Worm (Caenorhabditis elegans) whole organism, L3 larva: ENCODE data around the gene acr-23.

Source experiments
- R02D3.7 ChIP-seq: fragments of 150-350 bp; optimal IDR thresholded peaks from 2 replicates; lab custom pipeline; 2014; ENCODE audit warnings: missing biosample characterization, missing genetic modification characterization
- ZK546.5 ChIP-seq: sonication (generic microtip); optimal IDR thresholded peaks from 2 replicates; lab custom pipeline; 2017; ENCODE audit warnings: missing biosample characterization, missing genetic modification characterization
- aly-2 ChIP-seq: fragments of 150-350 bp; optimal IDR thresholded peaks from 2 replicates; lab custom pipeline; 2014; ENCODE audit warnings: missing biosample characterization, missing genetic modification characterization
- ama-1 ChIP-seq: fragments of 150-350 bp; optimal IDR thresholded peaks from 2 replicates; lab custom pipeline; 2018
- ceh-28 ChIP-seq: fragments of 150-350 bp; optimal IDR thresholded peaks from 2 replicates; lab custom pipeline; 2014; ENCODE audit warnings: missing biosample characterization, missing genetic modification reagents, missing genetic modification characterization
- ceh-82 ChIP-seq: fragments of 150-350 bp; optimal IDR thresholded peaks from 2 replicates; lab custom pipeline; 2014; ENCODE audit warnings: missing biosample characterization, missing genetic modification characterization
- daf-12 ChIP-seq: fragments of 150-350 bp; optimal IDR thresholded peaks from 2 replicates; lab custom pipeline; 2014; ENCODE audit warnings: missing biosample characterization, missing genetic modification reagents, missing genetic modification characterization
- egl-27 ChIP-seq: sonication (generic microtip); optimal IDR thresholded peaks from 4 replicates; lab custom pipeline; 2017; ENCODE audit warnings: missing biosample characterization, missing genetic modification reagents, missing genetic modification characterization
- eor-1 ChIP-seq, 2 experiments: fragments of 150-350 bp; optimal IDR thresholded peaks; 2 replicates each; lab custom pipeline; 2014 to 2018; ENCODE audit warnings: missing biosample characterization in 2 of 2, missing genetic modification characterization in 2 of 2
- fkh-10 ChIP-seq: sonication (generic microtip); optimal IDR thresholded peaks from 2 replicates; lab custom pipeline; 2017; ENCODE audit warnings: missing biosample characterization, missing genetic modification reagents, missing genetic modification characterization
- fkh-2 ChIP-seq: fragments of 150-350 bp; optimal IDR thresholded peaks from 2 replicates; lab custom pipeline; 2014; ENCODE audit warnings: missing biosample characterization, missing genetic modification reagents, missing genetic modification characterization
- fos-1 ChIP-seq: fragments of 150-350 bp; optimal IDR thresholded peaks from 2 replicates; lab custom pipeline; 2014; ENCODE audit warnings: missing biosample characterization, missing genetic modification characterization
- hmg-11 ChIP-seq: sonication (generic microtip); optimal IDR thresholded peaks from 2 replicates; lab custom pipeline; 2016; ENCODE audit warnings: missing genetic modification characterization, missing compliant biosample characterization
- jun-1 ChIP-seq: fragments of 150-350 bp; optimal IDR thresholded peaks from 2 replicates; lab custom pipeline; 2014; ENCODE audit warnings: missing biosample characterization, missing genetic modification reagents, missing genetic modification characterization
- lin-15B ChIP-seq: fragments of 150-350 bp; optimal IDR thresholded peaks from 2 replicates; lab custom pipeline; 2014; ENCODE audit warnings: missing biosample characterization, missing genetic modification characterization
- lin-39 ChIP-seq: fragments of 150-350 bp; optimal IDR thresholded peaks from 2 replicates; lab custom pipeline; 2018; ENCODE audit warnings: missing biosample characterization, missing genetic modification reagents, missing genetic modification characterization
- mdl-1 ChIP-seq: fragments of 150-350 bp; optimal IDR thresholded peaks from 2 replicates; lab custom pipeline; 2014; ENCODE audit warnings: missing biosample characterization, missing genetic modification characterization
- mml-1 ChIP-seq: fragments of 150-350 bp; sonication (generic microtip); optimal IDR thresholded peaks from 3 replicates; lab custom pipeline; 2014; ENCODE audit warnings: missing biosample characterization, missing genetic modification characterization
- nfya-1 ChIP-seq: sonication (generic microtip); optimal IDR thresholded peaks from 2 replicates; lab custom pipeline; 2017; ENCODE audit warnings: missing genetic modification characterization, mild to moderate bottlenecking, missing compliant biosample characterization, antibody characterized with exemption, moderate library complexity; ENCODE audit not compliant: insufficient read depth
- nhr-11 ChIP-seq: fragments of 150-350 bp; optimal IDR thresholded peaks from 2 replicates; lab custom pipeline; 2014; ENCODE audit warnings: missing biosample characterization, missing genetic modification characterization
- nhr-12 ChIP-seq: fragments of 150-350 bp; optimal IDR thresholded peaks from 2 replicates; lab custom pipeline; 2014; ENCODE audit warnings: missing biosample characterization, missing genetic modification characterization
- nhr-23 ChIP-seq: fragments of 150-350 bp; optimal IDR thresholded peaks from 2 replicates; lab custom pipeline; 2014; ENCODE audit warnings: missing biosample characterization, missing genetic modification reagents, missing genetic modification characterization
- nhr-237 ChIP-seq: fragments of 150-350 bp; optimal IDR thresholded peaks from 2 replicates; lab custom pipeline; 2014; ENCODE audit warnings: missing biosample characterization, missing genetic modification characterization
- nhr-25 ChIP-seq: sonication (generic microtip); optimal IDR thresholded peaks from 2 replicates; lab custom pipeline; 2017; ENCODE audit warnings: missing biosample characterization, missing genetic modification characterization
- nhr-28 ChIP-seq: fragments of 150-350 bp; optimal IDR thresholded peaks from 2 replicates; lab custom pipeline; 2014; ENCODE audit warnings: missing biosample characterization, missing genetic modification characterization
- nhr-67 ChIP-seq: fragments of 150-350 bp; optimal IDR thresholded peaks from 2 replicates; lab custom pipeline; 2014; ENCODE audit warnings: missing biosample characterization, missing genetic modification characterization
- pha-4 ChIP-seq: fragments of 150-350 bp; optimal IDR thresholded peaks from 2 replicates; lab custom pipeline; 2014; ENCODE audit warnings: missing biosample characterization, missing genetic modification reagents, missing genetic modification characterization
- sea-2 ChIP-seq: fragments of 150-350 bp; sonication (generic microtip); optimal IDR thresholded peaks from 4 replicates; lab custom pipeline; 2014; ENCODE audit warnings: missing biosample characterization, missing genetic modification reagents, missing genetic modification characterization
- skn-1 ChIP-seq: fragments of 150-350 bp; optimal IDR thresholded peaks from 2 replicates; lab custom pipeline; 2014; ENCODE audit warnings: missing biosample characterization, missing genetic modification characterization
- unc-39 ChIP-seq: sonication (generic microtip); optimal IDR thresholded peaks from 4 replicates; lab custom pipeline; 2017; ENCODE audit warnings: missing biosample characterization, missing genetic modification characterization
- unc-62 ChIP-seq: fragments of 150-350 bp; sonication (generic microtip); optimal IDR thresholded peaks from 4 replicates; lab custom pipeline; 2014; ENCODE audit warnings: missing biosample characterization, missing genetic modification reagents, missing genetic modification characterization
- zag-1 ChIP-seq: fragments of 150-350 bp; optimal IDR thresholded peaks from 2 replicates; lab custom pipeline; 2014; ENCODE audit warnings: missing biosample characterization, missing genetic modification characterization
- ztf-11 ChIP-seq: fragments of 150-350 bp; optimal IDR thresholded peaks from 2 replicates; lab custom pipeline; 2014; ENCODE audit warnings: missing biosample characterization, missing genetic modification characterization

The acr-23 gene

ce11 chrV:3688733-3689132 lies 29.4 kb upstream of the acr-23 start:
- TF ChIP-seq eor-1 (tag; optimal IDR thresholded peaks at IDR 0.05; lab: Kevin White, UChicago), result no peak
- no peak for TF ChIP-seq fos-1 (tag; lab: Kevin White, UChicago)
- TF ChIP-seq nfya-1 (tag; lab: Kevin White, UChicago), result peak; percentile 59
- TF ChIP-seq R02D3.7, result no peak
- peak; percentile 52 for TF ChIP-seq hmg-11 (tag; lab: Kevin White, UChicago)
- TF ChIP-seq sea-2 (GFP tag; lab: Kevin White, UChicago), result no peak
- no peak for TF ChIP-seq unc-62
- peak; percentile 46 for TF ChIP-seq lin-39 (tag; lab: Kevin White, UChicago)
- TF ChIP-seq fkh-2, result no peak
- peak; percentile 29 for TF ChIP-seq lin-15B
- no peak for TF ChIP-seq aly-2
- no peak for TF ChIP-seq nhr-28
- no peak for TF ChIP-seq egl-27 (tag; lab: Kevin White, UChicago)
- TF ChIP-seq jun-1 (tag; lab: Kevin White, UChicago), result no peak
- TF ChIP-seq unc-39, result no peak

ce11 chrV:3686899-3687298 lies 27.5 kb upstream of the acr-23 start, which contains the start of gene unc-132:
TSS of gene unc-132 (plus strand) at chrV:3687106.
- TF ChIP-seq ceh-82 (tag; lab: Kevin White, UChicago) (no peak), mdl-1 (tag; lab: Kevin White, UChicago) (no peak), R02D3.7 (no peak), nhr-12 (tag; lab: Kevin White, UChicago) (no peak), ama-1 (lab: Kevin White, UChicago) (no peak), zag-1 (tag; lab: Kevin White, UChicago) (no peak), mml-1 (tag; lab: Kevin White, UChicago) (no peak), nhr-11 (tag; lab: Kevin White, UChicago) (no peak), unc-62 (no peak), ztf-11 (tag; lab: Kevin White, UChicago) (no peak), nhr-67 (tag; lab: Kevin White, UChicago) (no peak), fkh-10 (GFP tag; lab: Kevin White, UChicago) (no peak), pha-4 (tag; lab: Kevin White, UChicago) (no peak), egl-27 (tag; lab: Kevin White, UChicago) (no peak), nhr-237 (tag; lab: Kevin White, UChicago) (no peak)

DNA sequence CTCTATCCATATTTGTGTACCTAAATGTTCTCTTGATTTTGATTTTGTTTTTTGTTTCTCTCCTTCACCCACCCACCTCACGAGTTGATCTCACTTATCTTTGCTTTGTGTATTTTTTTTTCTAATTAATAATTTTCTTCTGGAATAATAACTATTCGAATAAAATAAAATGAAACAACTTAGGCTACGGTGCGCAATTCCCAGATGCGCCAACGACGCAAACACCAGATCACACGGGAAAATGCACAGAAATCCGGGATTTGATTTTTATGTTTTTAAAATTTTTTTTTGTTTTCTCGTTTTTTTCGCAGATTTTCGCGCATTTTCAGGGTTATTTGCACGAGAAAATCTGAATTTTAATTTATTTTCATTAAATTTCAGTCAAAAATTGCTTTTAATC lies 26.9 kb upstream of the acr-23 start:
- TF ChIP-seq nhr-23 (tag; lab: Kevin White, UChicago) (no peak), skn-1 (tag; lab: Kevin White, UChicago) (no peak), nhr-25 (tag; lab: Kevin White, UChicago) (no peak), nhr-237 (tag; lab: Kevin White, UChicago) (no peak), ZK546.5 (no peak), zag-1 (tag; lab: Kevin White, UChicago) (no peak), nhr-67 (tag; lab: Kevin White, UChicago) (no peak), lin-39 (tag; lab: Kevin White, UChicago) (no peak), fkh-2 (no peak), pha-4 (tag; lab: Kevin White, UChicago) (no peak), aly-2 (no peak), daf-12 (tag; lab: Kevin White, UChicago) (no peak)

DNA sequence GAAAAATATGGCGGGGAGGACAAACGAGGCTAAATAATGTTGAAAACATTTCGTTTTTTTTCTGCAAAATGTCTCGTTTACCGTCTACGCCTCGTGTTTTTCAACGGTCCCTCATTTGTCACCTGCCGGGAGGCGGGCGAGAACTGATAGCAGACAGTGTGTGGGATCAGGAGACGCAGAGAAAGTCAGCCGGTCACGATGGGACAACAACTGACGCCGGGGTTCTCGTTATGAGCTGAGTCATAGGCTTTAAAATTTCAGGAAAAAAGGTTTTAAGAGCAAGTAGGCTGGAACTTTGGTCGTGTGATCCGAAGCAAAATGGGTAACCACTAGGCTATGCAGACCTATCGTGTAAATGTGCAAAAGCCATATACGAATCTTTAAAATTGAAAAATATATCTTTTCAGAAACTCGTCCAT lies 26.4 kb upstream of the acr-23 start, which contains the start of gene W08A12.2:
Gene W08A12.2 (minus strand): TSS at position 103 of the 419 bp plus-strand sequence.
- TF ChIP-seq nfya-1 (tag; lab: Kevin White, UChicago), result peak; percentile 21
- TF ChIP-seq lin-15B, result no peak
- TF ChIP-seq, all 47 proteins: peak for 1

ce11 chrV:3682553-3682952 lies 23.2 kb upstream of the acr-23 start, which contains the start of gene W08A12.3:
TSS of gene W08A12.3 (plus strand) at chrV:3682853.
- TF ChIP-seq fkh-2, result no peak
- TF ChIP-seq fos-1 (tag; lab: Kevin White, UChicago), result no peak
- TF ChIP-seq ceh-28, result no peak
- no peak for TF ChIP-seq daf-12 (tag; lab: Kevin White, UChicago)
- no peak for TF ChIP-seq hmg-11 (tag; lab: Kevin White, UChicago)
- no peak for TF ChIP-seq lin-15B
- TF ChIP-seq, all 47 proteins: peak for 0

- TF ChIP-seq daf-12 (tag; lab: Kevin White, UChicago), result no peak
- TF ChIP-seq nfya-1 (tag; lab: Kevin White, UChicago), result peak; percentile 73
Observed at ce11 chrV:3678513-3678912, 19.1 kb upstream of the acr-23 start.
